Fruit fly (Drosophila melanogaster) S2 (cell line): ENCODE data around the gene Akr1B.

Experiments
- CG8478 ChIP-seq: fragments of >200 bp; optimal IDR thresholded peaks from 2 replicates; lab custom pipeline; 2018
- CTCF ChIP-seq, 2 experiments: fragments of >200 bp; optimal IDR thresholded peaks; 2 replicates each; lab custom pipeline; 2018

dm6 chr3L:11648410-11648809 lies 24.2 kb upstream of the Akr1B start, which contains the start of the genes RIOK1 and Polr3H:
- TF ChIP-seq CTCF (optimal IDR thresholded peaks at IDR 0.05; lab: Kevin White, UChicago) (no peak), CG8478 (lab: Kevin White, UChicago) (no peak)
